Worm (Caenorhabditis elegans): Measurements from ENCODE around the gene asm-1.

The asm-1 gene

DNA sequence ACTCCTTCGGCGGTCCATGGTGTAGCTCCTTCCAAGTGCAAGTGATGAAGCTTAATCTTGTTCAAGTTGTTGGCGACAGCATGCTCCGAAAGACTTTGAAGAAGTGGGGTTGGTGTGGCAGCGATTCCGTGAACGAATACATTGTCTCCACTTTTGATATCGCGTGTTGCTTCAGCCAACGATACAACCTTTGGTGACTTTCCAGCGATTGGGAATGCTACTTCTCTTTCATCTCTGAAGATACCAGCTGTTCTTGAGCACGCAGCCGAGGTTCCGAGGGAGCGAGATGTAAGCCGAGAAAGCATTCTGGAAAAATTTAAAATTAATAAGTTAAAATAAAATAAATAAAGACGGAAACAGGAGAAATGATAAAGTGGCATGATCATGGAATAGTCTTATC, 19.8 kb upstream of the asm-1 start, which contains the start of gene acer-1:
TSS of gene acer-1 (minus strand) at position 306 of the 400 bp plus-strand sequence.
- TF ChIP-seq nfyb-1 (GFP tag; IDR thresholded peaks at IDR 0.05) (peak; percentile 8; the same call in 1 of the 2 replicates), zim-3 (tag; optimal IDR thresholded peaks at IDR 0.05) (peak; percentile 53), mcd-1 (GFP tag; IDR thresholded peaks at IDR 0.05) (0 out of 2 replicates have a peak, but pooled peaks have one; percentile 16), egl-18 (GFP tag; IDR thresholded peaks at IDR 0.05) (no peak), cebp-2 (GFP tag; IDR thresholded peaks at IDR 0.05) (0 out of 2 replicates have a peak, but pooled peaks have one; percentile 6), ekl-4 (GFP tag; IDR thresholded peaks at IDR 0.05) (no peak), F52B5.7 (tag; optimal IDR thresholded peaks at IDR 0.05) (peak; percentile 26), F10E7.11 (tag; optimal IDR thresholded peaks at IDR 0.05) (peak; percentile 9), rec-8 (tag; optimal IDR thresholded peaks at IDR 0.05) (no peak), lin-35 (GFP tag; optimal IDR thresholded peaks at IDR 0.05) (no peak), ama-1 (optimal IDR thresholded peaks at IDR 0.05) (peak; percentile 88), ama-1 (GFP tag; optimal IDR thresholded peaks at IDR 0.05) (no peak), nhr-90 (tag; optimal IDR thresholded peaks at IDR 0.05) (no peak), cebp-1 (GFP tag; IDR thresholded peaks at IDR 0.05) (no peak), cebp-1 (tag; optimal IDR thresholded peaks at IDR 0.05) (peak; percentile 1)

DNA sequence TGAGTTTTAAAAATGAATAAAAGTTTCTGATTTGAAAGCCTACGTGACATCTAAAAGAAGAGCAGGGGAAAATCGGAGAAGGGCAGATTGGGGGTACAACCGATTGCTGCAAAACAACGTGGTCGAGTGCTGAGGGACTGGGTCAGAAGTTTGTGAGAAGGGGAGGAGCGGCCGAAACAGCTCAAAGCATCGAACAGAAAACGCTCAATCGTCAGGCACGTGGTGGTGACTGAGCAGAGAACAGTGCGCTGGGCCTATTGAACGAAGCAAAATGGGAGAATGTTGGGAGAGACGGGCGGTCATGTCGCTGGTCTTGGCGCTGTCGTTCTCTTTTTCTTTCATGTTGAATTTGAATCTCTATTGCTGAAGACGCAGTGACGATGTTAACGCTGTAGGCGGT, 18.7 kb upstream of the asm-1 start:
- no peak for TF ChIP-seq B0019.2 (GFP tag; conservative IDR thresholded peaks at IDR 0.05)
- no peak for TF ChIP-seq lin-40 (tag; optimal IDR thresholded peaks at IDR 0.05)
- TF ChIP-seq ztf-6 (GFP tag; IDR thresholded peaks at IDR 0.05): no peak
- TF ChIP-seq K11D2.4 (GFP tag; IDR thresholded peaks at IDR 0.05): no peak
- no peak for TF ChIP-seq dpff-1 (tag; optimal IDR thresholded peaks at IDR 0.05)
- TF ChIP-seq F23B12.7 (tag; optimal IDR thresholded peaks at IDR 0.05; ENCODE audit: insufficient read depth): no peak
- no peak for TF ChIP-seq mes-4 (tag; optimal IDR thresholded peaks at IDR 0.05)
- TF ChIP-seq F22D6.2 (tag; optimal IDR thresholded peaks at IDR 0.05): peak; percentile 9
- no peak for TF ChIP-seq lsy-27 (tag; optimal IDR thresholded peaks at IDR 0.05; ENCODE audit: borderline replicate concordance, insufficient read depth)
- TF ChIP-seq gei-17 (GFP tag; optimal IDR thresholded peaks at IDR 0.05): no peak
- TF ChIP-seq B0261.1 (tag; optimal IDR thresholded peaks at IDR 0.05): no peak
- peak; percentile 67; the same call in 1 of the 2 replicates for TF ChIP-seq Y56A3A.18 (GFP tag; IDR thresholded peaks at IDR 0.05)
- no peak for TF ChIP-seq aptf-2 (GFP tag; conservative IDR thresholded peaks at IDR 0.05)
- TF ChIP-seq akir-1 (GFP tag; optimal IDR thresholded peaks at IDR 0.05): no peak
- TF ChIP-seq unc-62 (GFP tag; optimal IDR thresholded peaks at IDR 0.05): no peak
- TF ChIP-seq chd-7 (tag; optimal IDR thresholded peaks at IDR 0.05): peak; percentile 68
- TF ChIP-seq atf-7 (tag; optimal IDR thresholded peaks at IDR 0.05): no peak
- TF ChIP-seq hmg-1.2 (GFP tag; IDR thresholded peaks at IDR 0.05): peak; percentile 42
- no peak for TF ChIP-seq T26A5.8 (tag; optimal IDR thresholded peaks at IDR 0.05)
- 0 out of 2 replicates have a peak, but pooled peaks have one; percentile 78 for TF ChIP-seq F37B4.10 (GFP tag; IDR thresholded peaks at IDR 0.05)
- TF ChIP-seq aptf-3 (GFP tag; IDR thresholded peaks at IDR 0.05): no peak
- TF ChIP-seq cebp-2 (GFP tag; IDR thresholded peaks at IDR 0.05): no peak
- peak; percentile 43; the same call in 1 of the 2 replicates for TF ChIP-seq dox-1 (GFP tag; IDR thresholded peaks at IDR 0.05)
- peak; percentile 60 for TF ChIP-seq egrh-3 (GFP tag; IDR thresholded peaks at IDR 0.05)
- no peak for TF ChIP-seq ceh-79 (tag; optimal IDR thresholded peaks at IDR 0.05)
- TF ChIP-seq hmg-20 (GFP tag; IDR thresholded peaks at IDR 0.05): 0 out of 2 replicates have a peak, but pooled peaks have one; percentile 15
- no peak for TF ChIP-seq F55B11.4 (tag; optimal IDR thresholded peaks at IDR 0.05; ENCODE audit: borderline replicate concordance, insufficient read depth)
- no peak for TF ChIP-seq mel-28 (tag; optimal IDR thresholded peaks at IDR 0.05; ENCODE audit: borderline replicate concordance)
- peak; percentile 44 for TF ChIP-seq nhr-80 (tag; optimal IDR thresholded peaks at IDR 0.05)
- no peak for TF ChIP-seq unc-130 (GFP tag; optimal IDR thresholded peaks at IDR 0.05)
- TF ChIP-seq C06A6.2 (GFP tag; conservative IDR thresholded peaks at IDR 0.05): peak; percentile 48
- TF ChIP-seq tbp1 (GFP tag; optimal IDR thresholded peaks at IDR 0.05): peak; percentile 22
- no peak for TF ChIP-seq Y95B8A.8 (GFP tag; IDR thresholded peaks at IDR 0.05)
- peak; percentile 6 for TF ChIP-seq hrde-1 (tag; optimal IDR thresholded peaks at IDR 0.05; ENCODE audit: borderline replicate concordance)

All from whole organism, young adult.